Fruit fly (Drosophila melanogaster) whole organism, wandering third instar larva: Measurements from ENCODE around the gene Gyc76C.

ENCODE experiments used
- br ChIP-seq: fragments of 200-800 bp; sonication (Bioruptor generic); optimal IDR thresholded peaks from 2 replicates; lab custom pipeline; 2016; ENCODE audit warnings: missing biosample characterization, missing genetic modification characterization
- psq ChIP-seq: fragments of 200-800 bp; sonication (Bioruptor generic); optimal IDR thresholded peaks from 3 replicates; lab custom pipeline; 2017; ENCODE audit warnings: missing biosample characterization, mild to moderate bottlenecking, missing genetic modification characterization, moderate library complexity

- no peak for TF ChIP-seq br (GFP tag; lab: Kevin White, UChicago)
- TF ChIP-seq psq (GFP tag; lab: Kevin White, UChicago): no peak
Measured at dm6 chr3L:19804908-19805307, 11.5 kb upstream of the Gyc76C start, which contains the start of the genes TORIP and Ccdc58.
